Fruit fly (Drosophila melanogaster) whole organism, prepupa: ENCODE measurements around the gene fy.

Experiments used
- CG10669 ChIP-seq: fragments of 200-800 bp; sonication (Bioruptor generic); optimal IDR thresholded peaks from 3 replicates; lab custom pipeline; 2018; ENCODE audit warnings: missing biosample characterization, mild to moderate bottlenecking, missing genetic modification characterization, moderate library complexity
- CG11294 ChIP-seq: fragments of 200-800 bp; sonication (Bioruptor generic); IDR thresholded peaks from 2 replicates; pipeline ENCODE4 v1.3.6; 2022; ENCODE audit warnings: missing biosample characterization, missing genetic modification characterization
- CG11902 ChIP-seq: fragments of 200-800 bp; sonication (Bioruptor generic); optimal IDR thresholded peaks from 3 replicates; lab custom pipeline; 2016; ENCODE audit warnings: missing biosample characterization, missing genetic modification characterization
- CG16779 ChIP-seq: fragments of 200-800 bp; sonication (Bioruptor generic); optimal IDR thresholded peaks from 3 replicates; lab custom pipeline; 2017; ENCODE audit warnings: missing biosample characterization, mild to moderate bottlenecking, missing genetic modification characterization
- CG3032 ChIP-seq: fragments of 200-800 bp; optimal IDR thresholded peaks from 2 replicates; lab custom pipeline; 2019; ENCODE audit warnings: missing biosample characterization, mild to moderate bottlenecking, missing genetic modification characterization, moderate library complexity
- CG32006 ChIP-seq: fragments of 200-800 bp; sonication (Bioruptor generic); optimal IDR thresholded peaks from 3 replicates; lab custom pipeline; 2017; ENCODE audit warnings: missing biosample characterization, mild to moderate bottlenecking, missing genetic modification characterization
- CG3919 ChIP-seq: fragments of 200-800 bp; sonication (Bioruptor generic); optimal IDR thresholded peaks from 3 replicates; lab custom pipeline; 2016; ENCODE audit warnings: missing biosample characterization, missing genetic modification characterization
- CG4318 ChIP-seq: fragments of 200-800 bp; sonication (Bioruptor generic); optimal IDR thresholded peaks from 3 replicates; lab custom pipeline; 2017; ENCODE audit warnings: missing biosample characterization, mild to moderate bottlenecking, missing genetic modification characterization
- CG6792 ChIP-seq: fragments of 200-800 bp; sonication (Bioruptor generic); optimal IDR thresholded peaks from 3 replicates; lab custom pipeline; 2016; ENCODE audit warnings: missing biosample characterization, missing genetic modification characterization
- CG6808 ChIP-seq: fragments of 200-800 bp; sonication (Bioruptor generic); optimal IDR thresholded peaks from 3 replicates; lab custom pipeline; 2017; ENCODE audit warnings: missing biosample characterization, missing genetic modification characterization, mild to moderate bottlenecking, moderate library complexity, missing genetic modification reagents
- CG6854 ChIP-seq: fragments of 200-800 bp; sonication (Bioruptor generic); optimal IDR thresholded peaks from 2 replicates; lab custom pipeline; 2017; ENCODE audit warnings: missing biosample characterization, mild to moderate bottlenecking, missing genetic modification characterization
- CG7368 ChIP-seq: fragments of 200-800 bp; sonication (Bioruptor generic); optimal IDR thresholded peaks from 3 replicates; lab custom pipeline; 2016; ENCODE audit warnings: missing biosample characterization, missing genetic modification characterization
- CG8119 ChIP-seq: fragments of 200-800 bp; sonication (Bioruptor generic); IDR thresholded peaks from 3 replicates; pipeline ENCODE4 v1.3.6; 2022; ENCODE audit warnings: missing biosample characterization, missing genetic modification characterization
- CG9139 ChIP-seq: fragments of 200-800 bp; sonication (Bioruptor generic); optimal IDR thresholded peaks from 3 replicates; lab custom pipeline; 2017; ENCODE audit warnings: missing biosample characterization, mild to moderate bottlenecking, missing genetic modification characterization
- Eip78C ChIP-seq: fragments of 200-800 bp; sonication (Bioruptor generic); peaks from one replicate; lab custom pipeline; 2016; ENCODE audit warnings: missing biosample characterization, missing genetic modification characterization
- Eip93F ChIP-seq: fragments of 200-800 bp; sonication (Bioruptor generic); optimal IDR thresholded peaks from 2 replicates; lab custom pipeline; 2016; ENCODE audit warnings: missing biosample characterization, mild to moderate bottlenecking, missing genetic modification characterization
- Ets21C ChIP-seq: fragments of 200-800 bp; sonication (Bioruptor generic); optimal IDR thresholded peaks from 3 replicates; lab custom pipeline; 2016; ENCODE audit warnings: missing biosample characterization, missing genetic modification characterization
- Hr38 ChIP-seq: sonication (Bioruptor generic); optimal IDR thresholded peaks from 2 replicates; lab custom pipeline; 2016; ENCODE audit warnings: missing biosample characterization, missing genetic modification characterization
- Hr39 ChIP-seq: fragments of 200-800 bp; sonication (Bioruptor generic); optimal IDR thresholded peaks from 2 replicates; lab custom pipeline; 2016; ENCODE audit warnings: missing biosample characterization, missing genetic modification characterization
- Hr4 ChIP-seq: fragments of 200-800 bp; sonication (Bioruptor generic); optimal IDR thresholded peaks from 3 replicates; lab custom pipeline; 2016; ENCODE audit warnings: missing biosample characterization, missing genetic modification characterization
- Lpt ChIP-seq: fragments of 200-800 bp; sonication (Bioruptor generic); optimal IDR thresholded peaks from 3 replicates; lab custom pipeline; 2016; ENCODE audit warnings: missing biosample characterization, missing genetic modification characterization
- Met ChIP-seq: fragments of 200-800 bp; sonication (Bioruptor generic); optimal IDR thresholded peaks from 3 replicates; lab custom pipeline; 2016; ENCODE audit warnings: missing biosample characterization, missing genetic modification characterization
- OdsH ChIP-seq: fragments of 200-800 bp; sonication (Bioruptor generic); optimal IDR thresholded peaks from 3 replicates; lab custom pipeline; 2016; ENCODE audit warnings: missing biosample characterization, missing genetic modification characterization
- Smox ChIP-seq: fragments of 200-800 bp; sonication (Bioruptor generic); optimal IDR thresholded peaks from 3 replicates; lab custom pipeline; 2016; ENCODE audit warnings: missing biosample characterization, missing genetic modification characterization
- Sox102F ChIP-seq: fragments of 200-800 bp; sonication (Bioruptor generic); optimal IDR thresholded peaks from 2 replicates; lab custom pipeline; 2016; ENCODE audit warnings: missing biosample characterization, mild to moderate bottlenecking, missing genetic modification characterization
- Sox15 ChIP-seq: fragments of 200-800 bp; sonication (Bioruptor generic); optimal IDR thresholded peaks from 3 replicates; lab custom pipeline; 2016; ENCODE audit warnings: missing biosample characterization, missing genetic modification characterization
- achi ChIP-seq: fragments of 200-800 bp; sonication (Bioruptor generic); optimal IDR thresholded peaks from 3 replicates; lab custom pipeline; 2016; ENCODE audit warnings: missing biosample characterization, missing genetic modification characterization
- dac ChIP-seq: fragments of 200-800 bp; sonication (Bioruptor generic); optimal IDR thresholded peaks from 2 replicates; lab custom pipeline; 2017; ENCODE audit warnings: missing biosample characterization, mild to moderate bottlenecking, missing genetic modification characterization
- dsx ChIP-seq: fragments of 200-800 bp; optimal IDR thresholded peaks from 3 replicates; lab custom pipeline; 2019; ENCODE audit warnings: missing biosample characterization, mild to moderate bottlenecking, missing genetic modification characterization, moderate library complexity; ENCODE audit not compliant: poor library complexity, severe bottlenecking
- eg ChIP-seq: fragments of 200-800 bp; sonication (Bioruptor generic); IDR thresholded peaks from 3 replicates; pipeline ENCODE4 v1.3.6; 2022; ENCODE audit warnings: missing biosample characterization, missing genetic modification characterization
- esn ChIP-seq: fragments of 200-800 bp; sonication (Bioruptor generic); optimal IDR thresholded peaks from 2 replicates; lab custom pipeline; 2016; ENCODE audit warnings: missing biosample characterization, mild to moderate bottlenecking, missing genetic modification characterization, moderate library complexity
- fd85E ChIP-seq: fragments of 200-800 bp; sonication (Bioruptor generic); optimal IDR thresholded peaks from 3 replicates; lab custom pipeline; 2016; ENCODE audit warnings: missing biosample characterization, missing genetic modification characterization
- fkh ChIP-seq: fragments of 200-800 bp; sonication (Bioruptor generic); optimal IDR thresholded peaks from 3 replicates; lab custom pipeline; 2017; ENCODE audit warnings: missing biosample characterization, mild to moderate bottlenecking, missing genetic modification characterization, moderate library complexity
- net ChIP-seq: fragments of 200-800 bp; sonication (Bioruptor generic); optimal IDR thresholded peaks from 3 replicates; lab custom pipeline; 2016; ENCODE audit warnings: missing biosample characterization, missing genetic modification characterization
- pdm3 ChIP-seq: fragments of 200-800 bp; sonication (Bioruptor generic); optimal IDR thresholded peaks from 3 replicates; lab custom pipeline; 2016; ENCODE audit warnings: missing biosample characterization, missing genetic modification characterization
- svp ChIP-seq: fragments of 200-800 bp; sonication (Bioruptor generic); peaks from one replicate; lab custom pipeline; 2016; ENCODE audit warnings: missing biosample characterization, missing genetic modification characterization
- vri ChIP-seq: fragments of 200-800 bp; sonication (Bioruptor generic); optimal IDR thresholded peaks from 3 replicates; lab custom pipeline; 2016; ENCODE audit warnings: missing biosample characterization, mild to moderate bottlenecking, missing genetic modification characterization

Gene fy

dm6 chr2L:8376717-8377116 is 26.4 kb downstream of the fy start, which contains the start of the genes CG13390 and CG17294 (continued):
- peak; percentile 98 for TF ChIP-seq CG16779 (tag; lab: Kevin White, UChicago)
- peak; percentile 97 for TF ChIP-seq fd85E
- peak; percentile 99 for TF ChIP-seq achi (GFP tag; lab: Kevin White, UChicago)
- peak; percentile 99 for TF ChIP-seq net (GFP tag; lab: Kevin White, UChicago)
- TF ChIP-seq Sox15 (GFP tag; lab: Kevin White, UChicago) = peak; percentile 98
- TF ChIP-seq Eip93F (GFP tag; lab: Kevin White, UChicago) = peak; percentile 99
- peak; percentile 100 for TF ChIP-seq eg (GFP tag; lab: Robert Waterston, UW)
- TF ChIP-seq Lpt (GFP tag; lab: Kevin White, UChicago) = peak; percentile 99
- TF ChIP-seq CG4318 (GFP tag; lab: Kevin White, UChicago) = peak; percentile 98
- peak; percentile 99 for TF ChIP-seq Smox
- TF ChIP-seq CG8119 = peak; percentile 100
- peak; percentile 99 for TF ChIP-seq Hr4 (GFP tag; lab: Kevin White, UChicago)
- TF ChIP-seq CG3919 (GFP tag; lab: Kevin White, UChicago) = peak; percentile 100
- TF ChIP-seq CG6792 = peak; percentile 99
- peak; percentile 99 for TF ChIP-seq CG6808 (GFP tag; lab: Kevin White, UChicago)
- peak; percentile 45 for TF ChIP-seq Hr38 (GFP tag; lab: Kevin White, UChicago)
- TF ChIP-seq pdm3 (GFP tag; lab: Kevin White, UChicago) = peak; percentile 99
- TF ChIP-seq Ets21C (GFP tag; lab: Kevin White, UChicago) = peak; percentile 96
- peak; percentile 99 for TF ChIP-seq esn (GFP tag; lab: Kevin White, UChicago)
- TF ChIP-seq CG11294 (GFP tag; lab: Robert Waterston, UW) = peak; percentile 99
- peak; percentile 95 for TF ChIP-seq fkh (GFP tag; lab: Kevin White, UChicago)

- no peak for TF ChIP-seq Met (GFP tag; lab: Kevin White, UChicago)
- TF ChIP-seq Eip93F (GFP tag; lab: Kevin White, UChicago) = no peak
- TF ChIP-seq Hr39 (GFP tag; lab: Kevin White, UChicago) = no peak
- TF ChIP-seq svp (GFP tag; lab: Kevin White, UChicago) = peak; percentile 82
- TF ChIP-seq CG9139 (GFP tag; lab: Kevin White, UChicago) = no peak
- TF ChIP-seq Eip78C (GFP tag; lab: Kevin White, UChicago) = peak; percentile 3
- TF ChIP-seq CG11902 (GFP tag; lab: Kevin White, UChicago) = no peak
- no peak for TF ChIP-seq Hr38 (GFP tag; lab: Kevin White, UChicago)
- no peak for TF ChIP-seq Sox102F (GFP tag; lab: Kevin White, UChicago)
- TF ChIP-seq dsx (GFP tag; lab: Kevin White, UChicago) = peak; percentile 70
- no peak for TF ChIP-seq net (GFP tag; lab: Kevin White, UChicago)
- TF ChIP-seq OdsH = no peak
- no peak for TF ChIP-seq Ets21C (GFP tag; lab: Kevin White, UChicago)
- no peak for TF ChIP-seq CG10669
- no peak for TF ChIP-seq CG7368 (GFP tag; lab: Kevin White, UChicago)
Observed at dm6 chr2L:8374235-8374634, 28.8 kb downstream of the fy start, which contains the start of gene Wdr82. TSS of gene Wdr82 (plus strand) at chr2L:8374461.

dm6 chr2L:8372248-8372647 is 30.8 kb downstream of the fy start:
- TF ChIP-seq CG6854 (no peak), vri (GFP tag; lab: Kevin White, UChicago) (peak; percentile 6), CG3032 (no peak), Sox102F (GFP tag; lab: Kevin White, UChicago) (no peak), dac (GFP tag; lab: Kevin White, UChicago) (no peak), eg (GFP tag; lab: Robert Waterston, UW) (no peak), CG32006 (GFP tag; lab: Kevin White, UChicago) (no peak)
